Worm (Caenorhabditis elegans) whole organism, L2 larva: ENCODE data around the gene wdr-5.3.

ENCODE experiments used
- R02D3.7 ChIP-seq: fragments of 150-350 bp; optimal IDR thresholded peaks from 2 replicates; lab custom pipeline; 2014; ENCODE audit warnings: missing biosample characterization, missing genetic modification characterization
- nhr-10 ChIP-seq: sonication (generic microtip); optimal IDR thresholded peaks from 2 replicates; lab custom pipeline; 2017; ENCODE audit warnings: missing biosample characterization, missing genetic modification characterization
- skn-1 ChIP-seq: sonication (generic microtip); optimal IDR thresholded peaks from 2 replicates; lab custom pipeline; 2017; ENCODE audit warnings: missing biosample characterization, missing genetic modification characterization
- unc-62 ChIP-seq: fragments of 150-350 bp; optimal IDR thresholded peaks from 2 replicates; lab custom pipeline; 2014; ENCODE audit warnings: missing biosample characterization, missing genetic modification reagents, missing genetic modification characterization

DNA sequence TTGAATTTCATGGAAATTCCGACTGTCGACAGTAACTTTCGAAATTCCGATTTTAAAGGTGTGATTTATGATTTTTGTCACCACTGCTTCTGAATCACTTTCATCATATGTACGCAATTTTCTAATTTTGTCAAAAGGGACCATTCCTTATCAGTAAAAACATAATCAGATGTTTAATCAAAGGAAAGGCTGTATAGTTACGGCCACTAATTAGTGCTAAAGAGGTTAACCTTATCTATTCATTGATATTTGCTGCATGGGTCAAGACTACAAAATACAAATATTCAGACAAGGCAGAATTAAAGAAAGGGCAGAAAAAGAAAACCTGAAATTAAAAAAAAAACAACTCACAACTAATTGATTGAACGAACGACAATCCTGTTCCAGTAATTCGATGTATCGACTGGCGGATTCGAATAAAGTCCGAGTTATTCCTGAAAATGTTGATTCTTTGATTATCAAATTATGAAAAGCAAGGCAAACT lies 4.9 kb upstream of the wdr-5.3 start, which contains the start of gene T28B11.1:
- no peak for TF ChIP-seq R02D3.7
- TF ChIP-seq unc-62: no peak
- TF ChIP-seq nhr-10 (tag; lab: Kevin White, UChicago): no peak
- TF ChIP-seq skn-1 (tag; lab: Kevin White, UChicago): no peak
